Fruit fly (Drosophila melanogaster): ENCODE measurements around the gene rux.

rux gene

DNA sequence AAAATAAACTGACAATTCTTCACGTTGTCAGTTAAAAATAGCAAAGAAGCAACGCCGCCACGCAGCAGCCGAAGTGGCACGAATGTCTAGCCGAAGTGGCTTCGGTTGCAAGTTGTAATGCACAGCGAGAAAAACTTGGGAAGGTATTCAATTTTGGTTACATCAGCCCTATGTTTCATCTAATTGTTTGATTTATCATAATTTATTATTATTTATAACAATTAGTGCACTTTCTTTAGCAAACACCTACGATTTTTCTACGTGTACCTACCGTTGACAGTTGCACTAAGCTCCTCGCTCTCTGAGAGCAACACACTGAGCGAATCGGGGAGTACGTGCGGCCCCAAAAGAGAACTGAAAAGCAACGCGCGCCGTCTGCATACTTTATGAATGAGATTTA is 37.2 kb upstream of the rux start, which contains the start of gene Tsp5D (continued):
- TF ChIP-seq twi (tag; optimal IDR thresholded peaks at IDR 0.05) = peak; percentile 79
- TF ChIP-seq CG7987 (GFP tag; optimal IDR thresholded peaks at IDR 0.05) = peak; percentile 55
- TF ChIP-seq CG3995 (GFP tag; optimal IDR thresholded peaks at IDR 0.05) = no peak
- peak; percentile 92 for TF ChIP-seq CG4424 (GFP tag; optimal IDR thresholded peaks at IDR 0.05)
- TF ChIP-seq sens-2 (GFP tag; IDR thresholded peaks at IDR 0.05) = peak; percentile 91
- TF ChIP-seq CG10654 (GFP tag; optimal IDR thresholded peaks at IDR 0.05) = peak; percentile 92
- TF ChIP-seq sens (GFP tag) = peak; percentile 89
- peak; percentile 1 for TF ChIP-seq CG13894 (tag; optimal IDR thresholded peaks at IDR 0.05)
- peak; percentile 89 for TF ChIP-seq ewg (GFP tag; optimal IDR thresholded peaks at IDR 0.05)
- TF ChIP-seq CG34224 (GFP tag; IDR thresholded peaks at IDR 0.05; ENCODE audit: partially characterized antibody) = no peak
- TF ChIP-seq CG2712 (tag; optimal IDR thresholded peaks at IDR 0.05) = peak; percentile 95
- peak; percentile 79 for TF ChIP-seq Vsx1 (GFP tag; optimal IDR thresholded peaks at IDR 0.05)
- peak; percentile 88 for TF ChIP-seq CG1602 (GFP tag; optimal IDR thresholded peaks at IDR 0.05)
- peak; percentile 64 for TF ChIP-seq zf30C (GFP tag; optimal IDR thresholded peaks at IDR 0.05)
- TF ChIP-seq CG6175 (GFP tag; IDR thresholded peaks at IDR 0.05) = peak; percentile 87
- TF ChIP-seq Fer2 (tag; optimal IDR thresholded peaks at IDR 0.05) = peak; percentile 61
- TF ChIP-seq CG34376 (GFP tag; optimal IDR thresholded peaks at IDR 0.05) = no peak
- no peak for TF ChIP-seq HLHmδ (GFP tag; optimal IDR thresholded peaks at IDR 0.05)
- no peak for TF ChIP-seq CG14860 (GFP tag; IDR thresholded peaks at IDR 0.05; ENCODE audit: partially characterized antibody)
- TF ChIP-seq Ssrp (tag; optimal IDR thresholded peaks at IDR 0.05) = peak; percentile 91
- TF ChIP-seq sr (GFP tag; IDR thresholded peaks at IDR 0.05) = peak; percentile 82
- TF ChIP-seq Usf (GFP tag; optimal IDR thresholded peaks at IDR 0.05) = peak; percentile 12
- peak; percentile 55 for TF ChIP-seq CG12769 (tag; optimal IDR thresholded peaks at IDR 0.05)
- TF ChIP-seq Poxn (GFP tag; IDR thresholded peaks at IDR 0.05) = no peak
- peak; percentile 90 for TF ChIP-seq nerfin-1 (tag; optimal IDR thresholded peaks at IDR 0.05)
- TF ChIP-seq B-H1 (GFP tag; IDR thresholded peaks at IDR 0.05) = peak; percentile 92
- TF ChIP-seq CG16813 (GFP tag; IDR thresholded peaks at IDR 0.05; ENCODE audit: partially characterized antibody) = no peak
- TF ChIP-seq ind (GFP tag; optimal IDR thresholded peaks at IDR 0.05) = peak; percentile 93
- TF ChIP-seq lov (optimal IDR thresholded peaks at IDR 0.05) = no peak
- TF ChIP-seq lov (GFP tag; IDR thresholded peaks at IDR 0.05) = peak; percentile 93
- TF ChIP-seq ab (GFP tag; optimal IDR thresholded peaks at IDR 0.05) = no peak
- peak; percentile 82 for TF ChIP-seq jing (GFP tag; optimal IDR thresholded peaks at IDR 0.05)
- TF ChIP-seq Hand (GFP tag; optimal IDR thresholded peaks at IDR 0.05) = peak; percentile 29
- TF ChIP-seq CG17186 (GFP tag; optimal IDR thresholded peaks at IDR 0.05) = peak; percentile 70
- TF ChIP-seq luna (GFP tag; optimal IDR thresholded peaks at IDR 0.05) = no peak
- TF ChIP-seq CG13424 (tag; optimal IDR thresholded peaks at IDR 0.05) = peak; percentile 95
- 0 out of 2 replicates have a peak, but pooled peaks have one; percentile 21 for TF ChIP-seq GATAe (GFP tag; conservative IDR thresholded peaks at IDR 0.05)
- TF ChIP-seq CG13296 (GFP tag; optimal IDR thresholded peaks at IDR 0.05) = peak; percentile 88
- TF ChIP-seq Blimp-1 (GFP tag; optimal IDR thresholded peaks at IDR 0.05) = peak; percentile 95
- peak; percentile 96 for TF ChIP-seq ara (GFP tag; IDR thresholded peaks at IDR 0.05)
- TF ChIP-seq Side (GFP tag; optimal IDR thresholded peaks at IDR 0.05) = peak; percentile 4
- TF ChIP-seq CG12659 (GFP tag; optimal IDR thresholded peaks at IDR 0.05) = peak; percentile 89
- peak; percentile 82 for TF ChIP-seq C15 (GFP tag; IDR thresholded peaks at IDR 0.05)
- peak; percentile 95 for TF ChIP-seq ase (GFP tag; IDR thresholded peaks at IDR 0.05)
- TF ChIP-seq CG1024 (GFP tag; IDR thresholded peaks at IDR 0.05) = peak; percentile 94
- TF ChIP-seq kah (GFP tag; optimal IDR thresholded peaks at IDR 0.05) = peak; percentile 86
- TF ChIP-seq CG6765 (GFP tag; optimal IDR thresholded peaks at IDR 0.05) = peak; percentile 63
- no peak for TF ChIP-seq sna (GFP tag; IDR thresholded peaks at IDR 0.05; ENCODE audit: partially characterized antibody)
- TF ChIP-seq pzg (GFP tag; optimal IDR thresholded peaks at IDR 0.05) = no peak
- TF ChIP-seq tap (tag; optimal IDR thresholded peaks at IDR 0.05) = peak; percentile 95
- peak; percentile 90 for TF ChIP-seq bcd (GFP tag; optimal IDR thresholded peaks at IDR 0.05)

All from whole organism, embryonic.